Fruit fly (Drosophila melanogaster) whole organism, wandering third instar larva: ENCODE data around the gene norpA.
A peak's percentile ranks its signal among the peaks of the same experiment; 100 is the strongest.

Experiments used
- CrebA ChIP-seq: fragments of 200-800 bp; sonication (Bioruptor generic); optimal IDR thresholded peaks from 2 replicates; lab custom pipeline; 2016; ENCODE audit warnings: missing biosample characterization, mild to moderate bottlenecking, missing genetic modification characterization, borderline replicate concordance
- Dfd ChIP-seq: fragments of >200 bp; optimal IDR thresholded peaks from 2 replicates; lab custom pipeline; 2017; ENCODE audit warnings: missing biosample characterization, missing genetic modification characterization
- Dif ChIP-seq: fragments of 200-275, 200-300 bp; sonication (Bioruptor generic); optimal IDR thresholded peaks from 2 replicates; lab custom pipeline; 2018; ENCODE audit warnings: missing biosample characterization, missing genetic modification characterization; ENCODE audit not compliant: partially characterized antibody
- Hnf4 ChIP-seq: fragments of 200-800 bp; sonication (Bioruptor generic); optimal IDR thresholded peaks from 2 replicates; lab custom pipeline; 2016; ENCODE audit warnings: missing biosample characterization, mild to moderate bottlenecking, missing genetic modification characterization
- Hr83 ChIP-seq: fragments of 200-300 bp; sonication (Bioruptor generic); optimal IDR thresholded peaks from 2 replicates; lab custom pipeline; 2016; ENCODE audit warnings: missing biosample characterization, mild to moderate bottlenecking, missing genetic modification characterization, moderate library complexity; ENCODE audit not compliant: poor library complexity, severe bottlenecking
- Mio ChIP-seq: sonication (Bioruptor generic); optimal IDR thresholded peaks from 2 replicates; lab custom pipeline; 2016; ENCODE audit warnings: missing biosample characterization, missing genetic modification characterization
- Myc ChIP-seq: fragments of >200 bp; optimal IDR thresholded peaks from 2 replicates; lab custom pipeline; 2017
- N ChIP-seq: fragments of >200 bp; optimal IDR thresholded peaks from 2 replicates; lab custom pipeline; 2018; ENCODE audit warnings: missing biosample characterization, missing external identifiers, missing genetic modification characterization
- OdsH ChIP-seq: fragments of 200-800 bp; sonication (Bioruptor generic); optimal IDR thresholded peaks from 2 replicates; lab custom pipeline; 2016; ENCODE audit warnings: missing biosample characterization, mild to moderate bottlenecking, missing genetic modification characterization
- Rel ChIP-seq, 2 experiments: fragments of 200-800 bp; sonication (Bioruptor generic) in 1 of 2; optimal IDR thresholded peaks; 2 replicates in 1 of 2; 3 replicates in 1 of 2; lab custom pipeline; 2016 to 2019; ENCODE audit warnings: mild to moderate bottlenecking in 2 of 2, missing biosample characterization in 2 of 2, missing genetic modification characterization in 2 of 2, moderate library complexity in 1 of 2
- Sp1 ChIP-seq: fragments of 200-800 bp; sonication (Bioruptor generic); optimal IDR thresholded peaks from 3 replicates; lab custom pipeline; 2019; ENCODE audit warnings: missing biosample characterization, mild to moderate bottlenecking, missing genetic modification characterization, moderate library complexity
- Vsx2 ChIP-seq: fragments of 200-300, 225-300 bp; sonication (Bioruptor generic); optimal IDR thresholded peaks from 2 replicates; lab custom pipeline; 2018; ENCODE audit warnings: missing biosample characterization, missing genetic modification characterization; ENCODE audit not compliant: partially characterized antibody
- brk ChIP-seq: fragments of 200-800 bp; sonication (Bioruptor generic); optimal IDR thresholded peaks from 2 replicates; lab custom pipeline; 2016; ENCODE audit warnings: missing biosample characterization, mild to moderate bottlenecking, missing genetic modification characterization
- dl ChIP-seq, 2 experiments: fragments of 175-275, 200-275 bp in 1 of 2; fragments of 200-275 bp in 1 of 2; sonication (Bioruptor generic); optimal IDR thresholded peaks; lab custom pipeline; 2018; ENCODE audit warnings: mild to moderate bottlenecking in 2 of 2, missing biosample characterization in 2 of 2, missing genetic modification characterization in 2 of 2, moderate library complexity in 2 of 2; ENCODE audit not compliant: partially characterized antibody in 2 of 2, insufficient read depth in 1 of 2
- dmrt93B ChIP-seq: fragments of 200-800 bp; sonication (Bioruptor generic); optimal IDR thresholded peaks from 2 replicates; lab custom pipeline; 2018; ENCODE audit warnings: missing biosample characterization, mild to moderate bottlenecking, missing genetic modification characterization
- dsf ChIP-seq: sonication (Bioruptor generic); optimal IDR thresholded peaks from 2 replicates; lab custom pipeline; 2016; ENCODE audit warnings: missing biosample characterization, missing genetic modification characterization, borderline replicate concordance
- ey ChIP-seq: fragments of 200-800 bp; sonication (Bioruptor generic); optimal IDR thresholded peaks from 2 replicates; lab custom pipeline; 2016; ENCODE audit warnings: missing biosample characterization, missing genetic modification characterization
- h ChIP-seq: fragments of 200-800 bp; sonication (Bioruptor generic); optimal IDR thresholded peaks from 3 replicates; lab custom pipeline; 2016; ENCODE audit warnings: missing biosample characterization, mild to moderate bottlenecking, missing genetic modification characterization
- jim ChIP-seq: fragments of 175-275, 200-325 bp; sonication (Bioruptor generic); optimal IDR thresholded peaks from 2 replicates; lab custom pipeline; 2016; ENCODE audit warnings: missing biosample characterization, mild to moderate bottlenecking, missing genetic modification characterization
- lola ChIP-seq: fragments of >200 bp; optimal IDR thresholded peaks from 2 replicates; lab custom pipeline; 2017; ENCODE audit warnings: missing biosample characterization, missing genetic modification characterization
- psq ChIP-seq: fragments of 200-800 bp; sonication (Bioruptor generic); optimal IDR thresholded peaks from 3 replicates; lab custom pipeline; 2017; ENCODE audit warnings: missing biosample characterization, mild to moderate bottlenecking, missing genetic modification characterization, moderate library complexity
- rgr ChIP-seq: fragments of 200-800 bp; sonication (Bioruptor generic); optimal IDR thresholded peaks from 3 replicates; lab custom pipeline; 2016; ENCODE audit warnings: missing biosample characterization, mild to moderate bottlenecking, missing genetic modification characterization
- sage ChIP-seq: fragments of 200-800 bp; sonication (Bioruptor generic); optimal IDR thresholded peaks from 2 replicates; lab custom pipeline; 2016; ENCODE audit warnings: missing biosample characterization, mild to moderate bottlenecking, missing genetic modification characterization
- tai ChIP-seq: sonication (Bioruptor generic); optimal IDR thresholded peaks from 2 replicates; lab custom pipeline; 2016; ENCODE audit warnings: missing biosample characterization, missing genetic modification characterization
- usp ChIP-seq: fragments of >200 bp; optimal IDR thresholded peaks from 2 replicates; lab custom pipeline; 2017; ENCODE audit warnings: missing biosample characterization, missing genetic modification characterization
- woc ChIP-seq: sonication (Bioruptor generic); optimal IDR thresholded peaks from 2 replicates; lab custom pipeline; 2016; ENCODE audit warnings: missing biosample characterization, mild to moderate bottlenecking, missing genetic modification characterization

norpA gene

dm6 chrX:4399700-4400099 lies 77.3 kb downstream of the norpA start:
- no peak for TF ChIP-seq dl (GFP tag; optimal IDR thresholded peaks at IDR 0.05; lab: Kevin White, UChicago; ENCODE audit: insufficient read depth in 1 of 2, partially characterized antibody in 2 of 2)
- TF ChIP-seq h = no peak
- no peak for TF ChIP-seq Myc (lab: Kevin White, UChicago)
- peak; percentile 36 for TF ChIP-seq Dfd (GFP tag; lab: Kevin White, UChicago)
- no peak for TF ChIP-seq Hr83
- TF ChIP-seq OdsH (GFP tag; lab: Kevin White, UChicago) = no peak

DNA sequence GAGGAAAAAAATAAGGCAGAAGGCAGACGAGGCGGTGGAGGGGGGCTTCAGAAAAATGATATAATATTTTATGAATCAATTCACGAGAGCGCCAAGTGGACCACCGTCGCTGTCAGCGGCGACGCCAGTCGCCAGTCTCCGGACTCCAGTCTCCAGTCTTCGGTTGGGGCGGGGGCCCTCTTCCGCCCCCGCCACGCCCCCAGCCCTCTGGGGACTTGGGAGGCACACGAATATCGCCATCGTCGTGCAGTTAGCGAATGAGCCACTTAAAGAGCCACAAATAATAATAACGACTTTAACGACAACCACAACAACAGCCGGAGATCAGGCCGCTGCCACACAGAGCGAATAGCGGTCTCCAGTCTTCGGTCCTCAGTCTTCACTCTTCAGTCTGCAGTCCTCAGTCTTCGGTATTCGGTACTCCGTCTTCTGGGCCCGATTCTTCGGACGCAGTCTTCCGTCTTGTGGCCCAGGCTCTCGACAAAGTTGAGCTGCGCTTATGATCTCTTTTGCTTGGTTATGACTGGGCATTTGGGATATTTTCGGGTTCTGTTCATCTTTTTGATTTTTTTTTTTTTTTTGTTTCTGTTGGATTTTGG lies 79.2 kb downstream of the norpA start:
- peak; percentile 17 for TF ChIP-seq psq
- TF ChIP-seq dl (GFP tag; optimal IDR thresholded peaks at IDR 0.05; lab: Kevin White, UChicago; ENCODE audit: insufficient read depth in 1 of 2, partially characterized antibody in 2 of 2) = no peak
- TF ChIP-seq Mio (GFP tag; lab: Kevin White, UChicago) = no peak
- no peak for TF ChIP-seq lola (GFP tag; lab: Kevin White, UChicago)
- no peak for TF ChIP-seq Myc (lab: Kevin White, UChicago)
- TF ChIP-seq dmrt93B (GFP tag; lab: Kevin White, UChicago) = no peak
- no peak for TF ChIP-seq CrebA
- peak; percentile 99 for TF ChIP-seq Dfd (GFP tag; lab: Kevin White, UChicago)
- TF ChIP-seq Hnf4 (GFP tag; lab: Kevin White, UChicago) = no peak

dm6 chrX:4411405-4411993 lies 89.1 kb downstream of the norpA start:
- TF ChIP-seq Vsx2 (GFP tag; lab: Kevin White, UChicago) (peak; percentile 41), Sp1 (no peak), sage (GFP tag; lab: Kevin White, UChicago) (no peak), psq (peak; percentile 24), lola (GFP tag; lab: Kevin White, UChicago) (no peak), N (GFP tag; lab: Kevin White, UChicago) (peak; percentile 4), dsf (GFP tag; lab: Kevin White, UChicago) (no peak), brk (GFP tag; lab: Kevin White, UChicago) (no peak), rgr (GFP tag; lab: Kevin White, UChicago) (no peak), Hnf4 (GFP tag; lab: Kevin White, UChicago) (no peak), Dif (GFP tag; lab: Kevin White, UChicago) (peak; percentile 11), ey (GFP tag; lab: Kevin White, UChicago) (no peak), Mio (GFP tag; lab: Kevin White, UChicago) (no peak)

dm6 chrX:4412546-4412945 lies 90.1 kb downstream of the norpA start, which contains the start of gene bi:
Gene bi, plus strand, starts transcription at chrX:4412856.
- TF ChIP-seq lola (GFP tag; lab: Kevin White, UChicago) (no peak), psq (no peak), jim (no peak), dmrt93B (GFP tag; lab: Kevin White, UChicago) (no peak), usp (GFP tag; lab: Kevin White, UChicago) (no peak), woc (GFP tag; lab: Kevin White, UChicago) (no peak), dl (GFP tag; optimal IDR thresholded peaks at IDR 0.05; lab: Kevin White, UChicago; ENCODE audit: insufficient read depth in 1 of 2, partially characterized antibody in 2 of 2) (no peak), tai (GFP tag; lab: Kevin White, UChicago) (no peak)
- TF ChIP-seq, all 38 proteins: peak for 0

- TF ChIP-seq CrebA (no peak), Rel (GFP tag; optimal IDR thresholded peaks at IDR 0.05; lab: Kevin White, UChicago) (no peak), Rel (tag; optimal IDR thresholded peaks at IDR 0.05; lab: Kevin White, UChicago) (peak; percentile 68)
These were observed 90.7 kb downstream of the norpA start for dm6 chrX:4413146-4413545.
